Worm (Caenorhabditis elegans): ENCODE measurements around the gene ttr-46.

Gene ttr-46

DNA sequence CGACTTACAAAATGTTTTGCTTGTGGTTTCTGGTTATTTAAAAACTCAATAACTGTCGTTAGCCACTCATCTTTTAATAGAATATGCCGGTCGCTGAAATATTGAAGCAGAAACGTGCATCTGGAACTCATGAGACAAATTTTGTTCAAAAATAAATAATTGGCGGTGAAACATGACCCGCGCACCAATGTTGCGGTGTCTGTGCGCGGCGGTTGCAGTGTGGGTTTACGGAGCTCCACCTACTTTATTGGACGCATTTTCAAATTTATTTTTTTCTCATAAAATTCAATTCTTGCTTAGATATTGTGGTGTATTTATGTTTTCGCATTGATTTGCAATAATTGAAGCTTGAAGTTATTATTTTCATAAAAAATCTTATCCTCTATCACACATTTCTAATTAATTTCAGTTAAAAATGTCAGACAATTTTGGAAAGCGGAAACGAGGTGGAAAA is 20.4 kb upstream of the ttr-46 start, which contains the start of the genes rmh-2 and suds-3 (continued):
- TF ChIP-seq lin-15B (tag; optimal IDR thresholded peaks at IDR 0.05) = peak; percentile 71
- peak; percentile 18 for TF ChIP-seq elt-2 (tag; optimal IDR thresholded peaks at IDR 0.05)

ce11 chrV:9937435-9937834 is 13.6 kb upstream of the ttr-46 start, which contains the start of gene srj-33:
TSS of gene srj-33 (minus strand) at chrV:9937535.
- no peak for TF ChIP-seq snpc-4 (tag; optimal IDR thresholded peaks at IDR 0.05)

DNA sequence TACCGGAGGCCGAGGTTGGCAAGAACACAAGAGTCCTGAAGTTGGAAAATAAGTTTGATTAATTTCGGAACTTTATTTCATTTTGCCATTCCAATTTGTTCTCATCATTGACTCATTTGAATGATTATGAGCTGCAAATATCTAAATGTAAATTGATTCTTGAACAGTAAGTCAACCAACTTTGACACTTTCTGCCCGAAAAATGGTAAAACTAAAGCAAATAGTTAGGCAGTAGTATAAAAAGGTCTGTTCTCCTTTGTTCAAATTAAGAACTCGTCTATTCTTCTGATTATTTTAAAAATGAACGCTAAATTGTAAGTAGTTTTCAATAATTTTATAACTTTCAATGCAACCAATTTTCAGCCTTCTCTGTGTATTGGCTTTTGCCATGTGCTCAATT is 8.0 kb upstream of the ttr-46 start, which contains the start of gene fipr-12:
Gene fipr-12 (plus strand): TSS at position 301 of the 400 bp plus-strand sequence.
- TF ChIP-seq nhr-76 (tag; optimal IDR thresholded peaks at IDR 0.05) (no peak), unc-62 (GFP tag; optimal IDR thresholded peaks at IDR 0.05) (no peak)

DNA sequence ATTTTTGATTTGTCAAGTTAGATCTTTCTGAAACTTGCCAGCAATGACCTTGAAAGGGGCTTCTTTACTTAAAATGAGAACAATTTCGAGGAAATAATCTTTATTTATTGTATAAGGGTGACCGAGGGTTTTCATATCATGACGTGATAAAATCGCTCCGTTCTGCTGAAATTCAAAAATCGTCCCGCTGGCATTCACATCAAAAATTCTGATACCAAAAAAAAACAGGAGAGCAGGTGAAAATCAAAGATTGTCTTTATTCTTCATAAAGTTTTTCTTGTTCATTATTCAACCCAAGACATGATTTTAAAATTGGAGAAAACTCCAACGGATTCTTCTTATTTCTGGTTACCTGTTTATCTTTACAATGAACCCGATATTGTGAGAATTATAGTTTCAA is 6.9 kb upstream of the ttr-46 start, which contains the start of gene sre-28:
Gene sre-28 (plus strand): TSS at position 301 of the 400 bp plus-strand sequence.
- TF ChIP-seq fkh-10 (GFP tag; optimal IDR thresholded peaks at IDR 0.05) (no peak), ztf-11 (tag; optimal IDR thresholded peaks at IDR 0.05) (no peak), nhr-23 (tag; optimal IDR thresholded peaks at IDR 0.05) (no peak), egl-5 (tag; optimal IDR thresholded peaks at IDR 0.05) (no peak), ztf-4 (tag; optimal IDR thresholded peaks at IDR 0.05) (no peak), aly-2 (tag; optimal IDR thresholded peaks at IDR 0.05) (no peak), lin-39 (tag; optimal IDR thresholded peaks at IDR 0.05) (no peak), lsy-12 (tag; optimal IDR thresholded peaks at IDR 0.05) (no peak), elt-3 (tag; optimal IDR thresholded peaks at IDR 0.05) (no peak)

- TF ChIP-seq skn-1 (tag; optimal IDR thresholded peaks at IDR 0.05) (no peak), elt-3 (tag; optimal IDR thresholded peaks at IDR 0.05) (no peak)
Measured at ce11 chrV:9948840-9949239, 2.2 kb upstream of the ttr-46 start, which contains the start of gene nlp-58. TSS of gene nlp-58 (minus strand) at chrV:9948940.

DNA sequence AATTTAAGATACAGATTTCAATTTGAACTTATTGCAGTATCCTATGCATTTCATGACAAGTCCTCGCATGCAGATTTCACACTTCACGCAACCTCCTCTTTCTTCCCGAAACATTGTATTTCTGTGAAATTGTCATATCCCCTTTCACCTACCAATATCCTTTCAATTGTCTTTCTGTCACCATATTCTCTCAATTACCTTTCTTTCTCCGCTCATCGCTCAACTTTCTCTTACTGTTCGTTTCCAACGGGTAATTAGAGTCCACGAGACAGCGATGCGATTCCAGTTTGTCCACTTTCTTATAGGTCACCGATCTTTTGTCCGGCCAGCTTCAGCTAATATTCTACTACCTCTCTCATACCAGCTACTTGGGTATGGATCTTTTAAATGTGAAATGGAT is 1.4 kb downstream of the ttr-46 start, which contains the start of gene mam-5:
Gene mam-5 (plus strand): TSS at position 304 of the 400 bp plus-strand sequence.
- TF ChIP-seq aly-2 (tag; optimal IDR thresholded peaks at IDR 0.05) (no peak), zag-1 (tag; optimal IDR thresholded peaks at IDR 0.05) (no peak), pha-4 (tag; optimal IDR thresholded peaks at IDR 0.05) (no peak), pqm-1 (tag; optimal IDR thresholded peaks at IDR 0.05) (no peak), unc-39 (tag; optimal IDR thresholded peaks at IDR 0.05) (no peak), nhr-67 (tag; optimal IDR thresholded peaks at IDR 0.05) (no peak), nhr-25 (tag; optimal IDR thresholded peaks at IDR 0.05) (no peak)

ce11 chrV:9958231-9958630 is 7.2 kb downstream of the ttr-46 start, which contains the start of gene anmt-3:
TSS of gene anmt-3 (minus strand) at chrV:9958331.
- TF ChIP-seq pha-4 (tag; optimal IDR thresholded peaks at IDR 0.05) (no peak), nhr-67 (tag; optimal IDR thresholded peaks at IDR 0.05) (no peak), unc-39 (tag; optimal IDR thresholded peaks at IDR 0.05) (no peak)

DNA sequence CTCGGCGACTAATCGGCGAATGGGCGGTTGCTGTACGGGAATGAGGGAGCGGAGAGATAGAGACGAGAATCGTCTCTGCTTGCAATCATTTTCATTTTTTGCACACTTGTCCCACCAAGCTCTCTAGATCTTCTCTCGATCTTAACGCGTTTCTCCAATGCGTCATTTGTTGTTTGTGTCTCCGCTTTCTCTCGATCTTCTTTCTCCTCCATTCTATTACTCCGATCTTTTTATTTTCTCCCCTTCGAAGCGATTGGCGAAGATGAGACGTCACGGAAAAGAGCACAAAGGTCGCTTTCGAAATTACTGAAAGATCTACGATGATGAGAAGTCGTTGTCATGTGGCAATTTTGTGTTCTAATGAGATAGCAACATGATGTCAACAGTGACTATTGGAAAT is 7.6 kb downstream of the ttr-46 start:
- TF ChIP-seq egl-5 (tag; optimal IDR thresholded peaks at IDR 0.05) = peak; percentile 22
- no peak for TF ChIP-seq snpc-4 (tag; optimal IDR thresholded peaks at IDR 0.05)
- TF ChIP-seq elt-1 (tag; optimal IDR thresholded peaks at IDR 0.05) = no peak
- TF ChIP-seq nhr-237 (tag; optimal IDR thresholded peaks at IDR 0.05) = no peak
- no peak for TF ChIP-seq fkh-2 (tag; optimal IDR thresholded peaks at IDR 0.05)
- TF ChIP-seq ztf-4 (tag; optimal IDR thresholded peaks at IDR 0.05) = no peak
- peak; percentile 37 for TF ChIP-seq nhr-11 (tag; optimal IDR thresholded peaks at IDR 0.05)
- no peak for TF ChIP-seq nfya-1 (tag; optimal IDR thresholded peaks at IDR 0.05; ENCODE audit: insufficient read depth)
- TF ChIP-seq ceh-9 (tag; optimal IDR thresholded peaks at IDR 0.05) = no peak
- TF ChIP-seq elt-2 (tag; optimal IDR thresholded peaks at IDR 0.05) = no peak
- TF ChIP-seq fkh-10 (GFP tag; optimal IDR thresholded peaks at IDR 0.05) = no peak

Measured in whole organism, L3 larva.